Worm (Caenorhabditis elegans) whole organism, L2 larva: ENCODE results near the gene cgr-1.

Source experiments
- aly-2 ChIP-seq: fragments of 150-350 bp; optimal IDR thresholded peaks from 2 replicates; lab custom pipeline; 2014; ENCODE audit warnings: missing biosample characterization, missing genetic modification characterization
- fos-1 ChIP-seq: fragments of 150-350 bp; optimal IDR thresholded peaks from 2 replicates; lab custom pipeline; 2014; ENCODE audit warnings: missing biosample characterization, missing genetic modification characterization
- nhr-6 ChIP-seq: fragments of 150-350 bp; optimal IDR thresholded peaks from 2 replicates; lab custom pipeline; 2014; ENCODE audit warnings: missing biosample characterization, missing genetic modification characterization
- unc-55 ChIP-seq: fragments of 150-350 bp; sonication (generic microtip); optimal IDR thresholded peaks from 3 replicates; lab custom pipeline; 2014; ENCODE audit warnings: missing biosample characterization, missing genetic modification reagents, missing genetic modification characterization
- unc-62 ChIP-seq: fragments of 150-350 bp; optimal IDR thresholded peaks from 2 replicates; lab custom pipeline; 2014; ENCODE audit warnings: missing biosample characterization, missing genetic modification reagents, missing genetic modification characterization

ce11 chrX:3551173-3551572, 49.1 kb downstream of the cgr-1 start:
- TF ChIP-seq unc-55 (GFP tag; lab: Kevin White, UChicago) = no peak
- TF ChIP-seq unc-62 (GFP tag; lab: Kevin White, UChicago) = no peak
- no peak for TF ChIP-seq aly-2 (tag; lab: Kevin White, UChicago)
- peak; percentile 17 for TF ChIP-seq fos-1 (tag; lab: Kevin White, UChicago)
- TF ChIP-seq nhr-6 = no peak
